Worm (Caenorhabditis elegans) whole organism, L2 larva: ENCODE measurements around the gene alx-1.

Experiments
- ama-1 ChIP-seq: fragments of 150-350 bp; optimal IDR thresholded peaks from 2 replicates; lab custom pipeline; 2018; ENCODE audit warnings: inconsistent platforms
- dmd-4 ChIP-seq: sonication (generic microtip); optimal IDR thresholded peaks from 2 replicates; lab custom pipeline; 2017; ENCODE audit warnings: missing biosample characterization, missing genetic modification characterization
- lin-11 ChIP-seq: fragments of 150-350 bp; sonication (generic microtip); optimal IDR thresholded peaks from 2 replicates; lab custom pipeline; 2014; ENCODE audit warnings: missing biosample characterization, missing genetic modification characterization, inconsistent platforms, mixed read lengths
- lsy-2 ChIP-seq, 2 experiments: fragments of 150-350 bp in 1 of 2; sonication (generic microtip) in 1 of 2; optimal IDR thresholded peaks; 2 replicates each; lab custom pipeline; 2014 to 2017; ENCODE audit warnings: missing biosample characterization in 2 of 2, missing genetic modification characterization in 2 of 2
- mbf-1 ChIP-seq: sonication (generic microtip); optimal IDR thresholded peaks from 2 replicates; lab custom pipeline; 2017; ENCODE audit warnings: missing biosample characterization, missing genetic modification characterization
- nhr-11 ChIP-seq: fragments of 150-350 bp; optimal IDR thresholded peaks from 2 replicates; lab custom pipeline; 2014; ENCODE audit warnings: missing biosample characterization, missing genetic modification characterization
- nhr-237 ChIP-seq: fragments of 150-350 bp; optimal IDR thresholded peaks from 2 replicates; lab custom pipeline; 2014; ENCODE audit warnings: missing biosample characterization, missing genetic modification characterization
- nhr-25 ChIP-seq: fragments of 150-350 bp; sonication (generic microtip); optimal IDR thresholded peaks from 3 replicates; lab custom pipeline; 2014; ENCODE audit warnings: missing biosample characterization, missing genetic modification characterization
- skn-1 ChIP-seq: sonication (generic microtip); optimal IDR thresholded peaks from 2 replicates; lab custom pipeline; 2017; ENCODE audit warnings: missing biosample characterization, missing genetic modification characterization
- snpc-4 ChIP-seq: fragments of 150-350 bp; optimal IDR thresholded peaks from 2 replicates; lab custom pipeline; 2014; ENCODE audit warnings: missing biosample characterization, missing genetic modification characterization
- unc-55 ChIP-seq: fragments of 150-350 bp; sonication (generic microtip); optimal IDR thresholded peaks from 3 replicates; lab custom pipeline; 2014; ENCODE audit warnings: missing biosample characterization, missing genetic modification reagents, missing genetic modification characterization
- zag-1 ChIP-seq: fragments of 150-350 bp; optimal IDR thresholded peaks from 2 replicates; lab custom pipeline; 2014; ENCODE audit warnings: missing biosample characterization, missing genetic modification characterization

DNA sequence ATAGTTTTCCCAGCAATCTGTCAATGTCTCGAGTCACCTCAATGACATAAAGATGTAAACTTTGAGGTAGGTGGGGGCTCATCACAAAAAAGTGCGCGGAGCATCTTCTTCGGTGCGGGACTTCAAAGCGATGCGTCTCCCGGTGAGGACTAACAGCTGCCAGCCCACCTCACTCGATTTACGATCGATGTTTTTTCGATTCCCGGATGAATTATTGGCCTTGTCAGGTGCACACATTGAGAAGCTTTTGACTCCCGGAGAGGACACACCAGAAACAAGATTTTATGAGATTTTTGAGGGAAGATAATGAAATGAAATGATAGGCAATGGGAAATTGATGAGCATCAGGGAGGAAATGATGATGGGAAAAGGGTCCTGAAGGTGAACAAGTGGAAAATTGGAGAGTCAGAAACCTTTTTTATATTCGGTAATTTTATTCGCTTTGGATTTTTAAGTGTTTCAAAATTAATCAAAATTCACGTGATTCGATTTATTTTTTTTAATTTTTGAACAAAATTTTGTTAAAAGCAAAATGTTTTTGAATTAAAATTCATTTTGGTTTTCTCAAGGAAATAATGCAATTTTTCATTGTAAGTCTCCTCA, 29.8 kb downstream of the alx-1 start, which contains the start of gene C05B5.12:
- no peak for TF ChIP-seq nhr-11 (tag; lab: Kevin White, UChicago)
- no peak for TF ChIP-seq lin-11 (tag; lab: Kevin White, UChicago)
- no peak for TF ChIP-seq zag-1 (tag; lab: Kevin White, UChicago)
- TF ChIP-seq lsy-2 (tag; optimal IDR thresholded peaks at IDR 0.05; lab: Kevin White, UChicago) = no peak
- TF ChIP-seq unc-55 (GFP tag; lab: Kevin White, UChicago) = no peak
- TF ChIP-seq mbf-1 = no peak
- TF ChIP-seq nhr-25 (tag; lab: Kevin White, UChicago) = no peak
- no peak for TF ChIP-seq skn-1 (tag; lab: Kevin White, UChicago)
- TF ChIP-seq ama-1 (lab: Kevin White, UChicago) = no peak
- no peak for TF ChIP-seq nhr-237 (tag; lab: Kevin White, UChicago)
- no peak for TF ChIP-seq dmd-4 (tag; lab: Kevin White, UChicago)
- TF ChIP-seq snpc-4 (tag; lab: Kevin White, UChicago) = no peak
